Fruit fly (Drosophila melanogaster): ENCODE data around the gene CG14662.

The CG14662 gene

DNA sequence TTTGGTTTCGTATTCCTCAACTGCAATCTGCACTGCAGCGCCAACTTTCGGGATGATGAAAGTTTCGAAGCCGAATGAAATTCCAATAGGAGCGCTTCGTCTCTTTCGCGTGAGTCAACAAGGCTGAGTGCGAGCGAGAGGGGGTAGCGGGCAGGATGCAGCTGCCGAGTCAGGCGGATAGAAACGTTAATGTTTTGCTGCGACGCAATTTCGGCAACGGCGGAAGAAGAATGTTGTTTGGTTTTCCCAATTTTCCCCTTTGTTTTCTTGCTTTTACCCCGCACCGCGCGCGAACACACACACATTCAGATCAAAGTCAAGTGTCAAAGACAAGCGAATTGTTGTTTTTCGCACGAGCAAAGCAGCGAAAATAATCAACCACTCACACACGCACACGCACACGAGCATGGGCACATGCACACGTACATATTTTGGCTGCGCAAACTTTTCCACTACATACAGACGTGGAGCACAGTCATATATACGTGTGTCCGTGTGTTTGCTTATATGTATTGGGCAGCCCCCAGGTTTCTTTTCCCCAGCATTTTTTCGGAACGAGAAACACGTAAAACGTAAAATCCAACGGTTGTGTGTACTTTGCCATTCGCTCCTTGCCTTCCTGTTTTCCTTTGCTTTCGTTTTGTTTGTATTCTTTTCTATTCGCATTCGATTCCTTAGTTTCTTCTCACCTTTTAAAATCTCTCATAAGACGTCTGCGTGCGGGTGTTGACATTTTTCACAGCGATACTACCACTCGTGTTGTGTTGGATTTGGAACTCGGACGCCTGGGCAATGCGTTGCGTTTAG is 32.1 kb downstream of the CG14662 start (continued):
- no peak for TF ChIP-seq fd3F (GFP tag; optimal IDR thresholded peaks at IDR 0.05)
- no peak for TF ChIP-seq CG11723 (GFP tag; optimal IDR thresholded peaks at IDR 0.05)
- no peak for TF ChIP-seq CG10274 (GFP tag; optimal IDR thresholded peaks at IDR 0.05)

DNA sequence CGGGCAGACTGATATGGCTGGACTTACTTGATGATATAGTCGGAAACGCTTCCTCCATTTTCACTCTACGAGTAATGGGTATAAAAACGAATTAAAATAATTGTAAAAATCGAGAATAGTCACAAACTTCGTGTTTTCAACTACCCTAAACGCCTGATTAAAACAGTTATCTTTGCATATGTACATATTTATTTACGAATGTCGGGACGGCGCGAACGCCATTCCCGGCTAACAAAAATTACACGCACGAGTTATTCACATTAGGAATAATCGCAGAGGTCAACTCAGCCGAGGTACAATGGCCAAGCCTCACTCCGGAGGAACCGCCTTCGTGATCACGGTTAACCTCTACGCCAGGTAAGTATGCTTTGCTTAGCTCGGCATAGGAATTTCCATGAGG is 36.3 kb downstream of the CG14662 start:
- peak; percentile 40 for TF ChIP-seq pros (GFP tag; optimal IDR thresholded peaks at IDR 0.05)
- TF ChIP-seq ac (GFP tag; optimal IDR thresholded peaks at IDR 0.05): no peak
- peak; percentile 5 for TF ChIP-seq Ets65A (GFP tag)
- TF ChIP-seq Atf3 (GFP tag; optimal IDR thresholded peaks at IDR 0.05): no peak
- TF ChIP-seq CG32532 (GFP tag; IDR thresholded peaks at IDR 0.05): no peak
- TF ChIP-seq CG9876 (GFP tag; optimal IDR thresholded peaks at IDR 0.05): no peak
- TF ChIP-seq nmo (GFP tag; optimal IDR thresholded peaks at IDR 0.05): no peak
- no peak for TF ChIP-seq Oaz (GFP tag; IDR thresholded peaks at IDR 0.05)
- peak; percentile 13 for TF ChIP-seq Antp (GFP tag; optimal IDR thresholded peaks at IDR 0.05)
- peak in 1 of 2 experiments; percentile 39 for TF ChIP-seq tll (GFP tag; optimal IDR thresholded peaks at IDR 0.05)
- TF ChIP-seq Med (GFP tag): peak; percentile 72
- TF ChIP-seq CG32767 (GFP tag; IDR thresholded peaks at IDR 0.05): no peak
- 0 out of 2 replicates have a peak, but pooled peaks have one; percentile 38 for TF ChIP-seq CG10959 (GFP tag; IDR thresholded peaks at IDR 0.05)
- TF ChIP-seq gce (GFP tag; IDR thresholded peaks at IDR 0.05): no peak
- TF ChIP-seq Ada2b (GFP tag; IDR thresholded peaks at IDR 0.05): no peak
- TF ChIP-seq CG18599 (GFP tag; optimal IDR thresholded peaks at IDR 0.05): no peak
- no peak for TF ChIP-seq btn (GFP tag; optimal IDR thresholded peaks at IDR 0.05)
- peak; percentile 64 for TF ChIP-seq fd102C (GFP tag; optimal IDR thresholded peaks at IDR 0.05)
- TF ChIP-seq CG2199 (GFP tag; IDR thresholded peaks at IDR 0.05): peak; percentile 79; the same call in 1 of the 3 replicates
- no peak for TF ChIP-seq Doc2 (GFP tag; IDR thresholded peaks at IDR 0.05)
- TF ChIP-seq CHES-1-like (GFP tag; optimal IDR thresholded peaks at IDR 0.05): no peak
- no peak for TF ChIP-seq salm (tag; optimal IDR thresholded peaks at IDR 0.05)
- TF ChIP-seq CG12299 (tag; optimal IDR thresholded peaks at IDR 0.05): no peak
- no peak for TF ChIP-seq CG3281 (GFP tag; optimal IDR thresholded peaks at IDR 0.05)
- TF ChIP-seq Atf6 (GFP tag; IDR thresholded peaks at IDR 0.05): peak; percentile 10; the same call in 1 of the 2 replicates
- no peak for TF ChIP-seq CG10209 (GFP tag; optimal IDR thresholded peaks at IDR 0.05)
- no peak for TF ChIP-seq D (optimal IDR thresholded peaks at IDR 0.05)
- TF ChIP-seq D (GFP tag; optimal IDR thresholded peaks at IDR 0.05): no peak
- TF ChIP-seq sens (GFP tag): peak; percentile 39
- TF ChIP-seq gro (GFP tag; optimal IDR thresholded peaks at IDR 0.05): no peak
- TF ChIP-seq Xrp1 (GFP tag; IDR thresholded peaks at IDR 0.05): peak; percentile 44; the same call in 1 of the 2 replicates
- peak; percentile 54 for TF ChIP-seq CG15696 (tag; optimal IDR thresholded peaks at IDR 0.05)
- no peak for TF ChIP-seq CkIIα-i1 (GFP tag; IDR thresholded peaks at IDR 0.05)
- TF ChIP-seq so (GFP tag; IDR thresholded peaks at IDR 0.05): no peak
- no peak for TF ChIP-seq wor (GFP tag; IDR thresholded peaks at IDR 0.05)
- TF ChIP-seq fd96Cb (tag; optimal IDR thresholded peaks at IDR 0.05): no peak
- peak; percentile 43 for TF ChIP-seq zen (tag; optimal IDR thresholded peaks at IDR 0.05)
- no peak for TF ChIP-seq Trl (optimal IDR thresholded peaks at IDR 0.05)
- TF ChIP-seq Trl (GFP tag; optimal IDR thresholded peaks at IDR 0.05): peak; percentile 35
- no peak for TF ChIP-seq CG5953 (GFP tag; IDR thresholded peaks at IDR 0.05)
- TF ChIP-seq NfI (GFP tag; optimal IDR thresholded peaks at IDR 0.05): no peak
- no peak for TF ChIP-seq pan (optimal IDR thresholded peaks at IDR 0.05)
- no peak for TF ChIP-seq pan (GFP tag; optimal IDR thresholded peaks at IDR 0.05 in 1 of 2, IDR thresholded peaks at IDR 0.05 in 1 of 2)
- TF ChIP-seq Side (GFP tag; optimal IDR thresholded peaks at IDR 0.05): peak; percentile 17
- no peak for TF ChIP-seq CG2129 (GFP tag; IDR thresholded peaks at IDR 0.05; ENCODE audit: partially characterized antibody)
- no peak for TF ChIP-seq CG11398 (GFP tag; optimal IDR thresholded peaks at IDR 0.05)
